Fruit fly (Drosophila melanogaster) whole organism, embryonic: Measurements from ENCODE around the gene CG11858.
A peak's percentile ranks its signal among the peaks of the same experiment; 100 is the strongest.

Experiments
- CG42726 ChIP-seq: fragments of 200-800 bp; sonication (Bioruptor generic); IDR thresholded peaks from 2 replicates; pipeline ENCODE4 v1.3.6; 2022; ENCODE audit warnings: missing biosample characterization, missing genetic modification characterization; ENCODE audit not compliant: partially characterized antibody
- CG6791 ChIP-seq: fragments of 200-800 bp; sonication (Bioruptor generic); IDR thresholded peaks from 3 replicates; pipeline ENCODE4 v1.3.6; 2022; ENCODE audit warnings: missing biosample characterization, missing genetic modification characterization; ENCODE audit not compliant: partially characterized antibody
- CG7839 ChIP-seq: fragments of 200-800 bp; sonication (Bioruptor generic); optimal IDR thresholded peaks from 3 replicates; lab custom pipeline; 2018; ENCODE audit warnings: missing biosample characterization, mild to moderate bottlenecking, missing genetic modification characterization, moderate library complexity
- TFAM ChIP-seq: fragments of 200-800 bp; sonication (Bioruptor generic); optimal IDR thresholded peaks from 2 replicates; lab custom pipeline; 2017; ENCODE audit warnings: missing biosample characterization, missing genetic modification characterization, inconsistent platforms
- caup ChIP-seq: fragments of 200-800 bp; sonication (Bioruptor generic); optimal IDR thresholded peaks from 3 replicates; lab custom pipeline; 2017; ENCODE audit warnings: missing biosample characterization, mild to moderate bottlenecking, missing genetic modification characterization, moderate library complexity; ENCODE audit not compliant: severe bottlenecking

dm6 chr3R:25292864-25293284 is 30.3 kb downstream of the CG11858 start, which contains the start of gene CG31098:
- TF ChIP-seq CG7839 (tag; lab: Kevin White, UChicago) (no peak), CG42726 (GFP tag; lab: Robert Waterston, UW) (no peak), TFAM (no peak), CG6791 (GFP tag; lab: Robert Waterston, UW) (no peak), caup (peak; percentile 39)
